Worm (Caenorhabditis elegans) whole organism, L3 larva: ENCODE measurements around the gene F20D6.9.

ENCODE experiments used
- ceh-82 ChIP-seq: fragments of 150-350 bp; optimal IDR thresholded peaks from 2 replicates; lab custom pipeline; 2014; ENCODE audit warnings: missing biosample characterization, missing genetic modification characterization
- lin-15B ChIP-seq: fragments of 150-350 bp; optimal IDR thresholded peaks from 2 replicates; lab custom pipeline; 2014; ENCODE audit warnings: missing biosample characterization, missing genetic modification characterization
- nhr-237 ChIP-seq: fragments of 150-350 bp; optimal IDR thresholded peaks from 2 replicates; lab custom pipeline; 2014; ENCODE audit warnings: missing biosample characterization, missing genetic modification characterization

DNA sequence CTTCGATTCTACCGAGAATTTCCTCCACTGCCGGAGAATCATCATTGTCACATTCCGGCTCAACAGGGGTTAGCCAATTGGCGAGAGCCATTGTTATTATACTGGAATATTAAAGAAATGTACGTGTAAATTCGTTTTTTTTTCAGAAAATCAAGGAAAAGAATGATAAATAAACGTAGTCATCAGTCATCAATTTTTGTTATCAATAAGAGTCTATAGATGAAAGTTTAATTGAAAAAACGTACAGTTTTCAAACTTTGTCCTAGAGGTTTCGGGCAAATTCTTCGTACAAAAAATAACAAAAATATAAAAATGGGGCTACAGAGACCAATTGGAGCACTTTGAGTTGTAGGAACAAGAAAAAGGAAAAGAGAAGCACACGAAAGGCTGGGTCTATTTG is 21.7 kb upstream of the F20D6.9 start, which contains the start of gene F20D6.11:
- TF ChIP-seq ceh-82 (tag; lab: Kevin White, UChicago), result no peak
- TF ChIP-seq lin-15B, result no peak
- TF ChIP-seq nhr-237 (tag; lab: Kevin White, UChicago), result no peak
